Fruit fly (Drosophila melanogaster): ENCODE results near the gene frj.

DNA sequence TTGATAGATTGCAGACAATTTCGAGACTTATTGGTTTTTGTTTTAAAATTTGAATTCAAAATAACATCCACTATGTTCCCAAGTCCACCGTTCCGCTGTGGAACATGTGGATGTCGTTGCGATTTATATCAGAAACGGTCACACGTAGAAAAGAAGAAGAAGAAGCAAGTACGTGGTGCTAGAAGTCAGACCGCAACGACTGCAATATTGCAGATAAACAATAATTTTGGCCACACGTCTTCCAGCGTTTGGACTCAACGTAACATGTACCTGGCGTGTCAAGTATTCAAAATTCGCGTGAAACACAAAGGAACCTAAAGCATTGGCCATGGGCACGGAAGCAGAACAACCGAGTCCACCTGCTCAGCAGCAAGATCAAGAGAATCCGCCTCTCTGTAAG, 31.7 kb upstream of the frj start, which contains the start of gene Fic:
- TF ChIP-seq usp (GFP tag; optimal IDR thresholded peaks at IDR 0.05), result no peak
- TF ChIP-seq EcR (GFP tag; optimal IDR thresholded peaks at IDR 0.05), result no peak
- no peak for TF ChIP-seq psq (optimal IDR thresholded peaks at IDR 0.05)
- TF ChIP-seq Dll (optimal IDR thresholded peaks at IDR 0.05), result no peak
- no peak for TF ChIP-seq CG8478 (optimal IDR thresholded peaks at IDR 0.05)
